Fruit fly (Drosophila melanogaster): ENCODE measurements around the gene Task7.

Task7 gene

DNA sequence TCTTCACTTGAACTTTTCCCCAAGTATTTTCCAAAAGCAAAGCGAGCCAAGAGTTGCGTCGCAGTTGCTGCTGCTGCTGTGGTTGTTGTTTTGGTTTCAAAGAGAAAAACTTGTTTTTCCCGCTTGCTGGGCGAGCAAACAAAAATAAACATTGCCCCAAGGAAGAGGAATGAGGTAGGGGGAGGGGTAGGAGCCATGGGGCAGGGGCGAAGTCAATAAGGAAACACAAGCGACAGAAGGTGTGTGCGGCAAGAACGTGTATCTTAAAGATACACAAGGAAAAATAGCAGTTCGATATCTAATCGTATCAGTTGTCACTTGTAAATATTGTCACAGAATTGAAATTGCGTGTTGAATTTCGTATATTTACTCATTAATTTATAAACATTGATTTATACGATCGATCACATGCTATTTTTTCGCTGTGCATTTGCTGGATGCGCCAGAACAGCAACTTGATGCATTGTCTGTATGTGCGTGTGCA is 18.5 kb downstream of the Task7 start (continued):
- TF ChIP-seq CG18011 (GFP tag; optimal IDR thresholded peaks at IDR 0.05) (peak; percentile 7), H2.0 (GFP tag; IDR thresholded peaks at IDR 0.05) (peak; percentile 49; the same call in 1 of the 2 replicates), esg (GFP tag; conservative IDR thresholded peaks at IDR 0.05) (peak; percentile 33; the same call in 1 of the 2 replicates), Xrp1 (GFP tag; IDR thresholded peaks at IDR 0.05) (peak; percentile 92), kah (GFP tag; optimal IDR thresholded peaks at IDR 0.05) (peak; percentile 64), mld (GFP tag; IDR thresholded peaks at IDR 0.05; ENCODE audit: partially characterized antibody) (no peak), dimm (GFP tag; IDR thresholded peaks at IDR 0.05) (no peak), CG2712 (tag; optimal IDR thresholded peaks at IDR 0.05) (peak; percentile 89), pan (optimal IDR thresholded peaks at IDR 0.05) (no peak), pan (GFP tag; optimal IDR thresholded peaks at IDR 0.05 in 1 of 2, IDR thresholded peaks at IDR 0.05 in 1 of 2) (peak in 1 of 2 experiments; percentile 68), CG14441 (GFP tag; IDR thresholded peaks at IDR 0.05) (0 out of 2 replicates have a peak, but pooled peaks have one; percentile 22), HmgD (GFP tag; optimal IDR thresholded peaks at IDR 0.05) (no peak), CG8388 (GFP tag; optimal IDR thresholded peaks at IDR 0.05) (peak; percentile 72), Blimp-1 (GFP tag; optimal IDR thresholded peaks at IDR 0.05) (peak; percentile 81), sens (GFP tag) (peak; percentile 95), inv (GFP tag; IDR thresholded peaks at IDR 0.05; ENCODE audit: partially characterized antibody) (no peak), CG16863 (GFP tag; optimal IDR thresholded peaks at IDR 0.05) (peak; percentile 26), Taf1 (GFP tag; IDR thresholded peaks at IDR 0.05) (no peak), CG10565 (GFP tag; optimal IDR thresholded peaks at IDR 0.05) (no peak), sd (tag; optimal IDR thresholded peaks at IDR 0.05) (peak; percentile 52), CG15696 (tag; optimal IDR thresholded peaks at IDR 0.05) (peak; percentile 86), gem (tag; optimal IDR thresholded peaks at IDR 0.05) (peak; percentile 83), her (GFP tag; optimal IDR thresholded peaks at IDR 0.05) (no peak), Hey (tag; optimal IDR thresholded peaks at IDR 0.05) (peak; percentile 48), crc (GFP tag; optimal IDR thresholded peaks at IDR 0.05) (peak; percentile 15), cg (GFP tag; optimal IDR thresholded peaks at IDR 0.05) (peak; percentile 15), CG6272 (GFP tag; IDR thresholded peaks at IDR 0.05) (no peak), CG1603 (tag; optimal IDR thresholded peaks at IDR 0.05) (peak; percentile 91), CG1792 (GFP tag; optimal IDR thresholded peaks at IDR 0.05) (no peak), CG1529 (GFP tag; optimal IDR thresholded peaks at IDR 0.05) (peak; percentile 67), E2f2 (GFP tag; IDR thresholded peaks at IDR 0.05) (peak; percentile 47), Hmr (GFP tag; optimal IDR thresholded peaks at IDR 0.05) (peak; percentile 77), Trl (optimal IDR thresholded peaks at IDR 0.05) (no peak), Trl (GFP tag; optimal IDR thresholded peaks at IDR 0.05) (peak; percentile 56), z (GFP tag; IDR thresholded peaks at IDR 0.05) (peak; percentile 62; the same call in 2 of the 3 replicates), Rx (GFP tag; IDR thresholded peaks at IDR 0.05) (peak; percentile 36; the same call in 1 of the 2 replicates), Elba2 (GFP tag; optimal IDR thresholded peaks at IDR 0.05) (no peak), PHDP (tag; optimal IDR thresholded peaks at IDR 0.05) (peak; percentile 79), CG11456 (GFP tag; IDR thresholded peaks at IDR 0.05) (no peak), br (optimal IDR thresholded peaks at IDR 0.05) (no peak), CHES-1-like (GFP tag; optimal IDR thresholded peaks at IDR 0.05) (no peak), grau (tag; optimal IDR thresholded peaks at IDR 0.05) (peak; percentile 74), CG32767 (GFP tag; IDR thresholded peaks at IDR 0.05) (no peak), Eip74EF (GFP tag; optimal IDR thresholded peaks at IDR 0.05) (peak in 1 of 2 experiments; percentile 59), knrl (GFP tag; IDR thresholded peaks at IDR 0.05; ENCODE audit: partially characterized antibody) (0 out of 3 replicates have a peak, but pooled peaks have one; percentile 14), sr (GFP tag; IDR thresholded peaks at IDR 0.05) (no peak; the same call in 2 of the 3 replicates), odd (GFP tag; optimal IDR thresholded peaks at IDR 0.05) (peak; percentile 72), Sox100B (GFP tag; optimal IDR thresholded peaks at IDR 0.05) (peak; percentile 66), Neu2 (GFP tag; optimal IDR thresholded peaks at IDR 0.05; ENCODE audit: borderline replicate concordance) (no peak), ab (GFP tag; optimal IDR thresholded peaks at IDR 0.05) (no peak), Tbp (GFP tag; optimal IDR thresholded peaks at IDR 0.05) (no peak)

Data from whole organism, embryonic.